Worm (Caenorhabditis elegans) whole organism, L1 larva: Measurements from ENCODE around the gene ins-15.

ENCODE experiments used
- F16B12.6 ChIP-seq: fragments of 150-350 bp; optimal IDR thresholded peaks from 2 replicates; lab custom pipeline; 2014; ENCODE audit warnings: missing biosample characterization, missing genetic modification characterization
- alr-1 ChIP-seq: fragments of 200-800 bp; sonication (Bioruptor generic); optimal IDR thresholded peaks from 2 replicates; lab custom pipeline; 2018; ENCODE audit warnings: borderline replicate concordance, mild to moderate bottlenecking, missing genetic modification characterization, missing compliant biosample characterization
- aly-2 ChIP-seq: fragments of 150-350 bp; optimal IDR thresholded peaks from 2 replicates; lab custom pipeline; 2014; ENCODE audit warnings: missing biosample characterization, missing genetic modification characterization
- ama-1 ChIP-seq: fragments of 150-350 bp; optimal IDR thresholded peaks from 2 replicates; lab custom pipeline; 2014
- ceh-8 ChIP-seq: fragments of 200-800 bp; sonication (Bioruptor generic); optimal IDR thresholded peaks from 2 replicates; lab custom pipeline; 2018; ENCODE audit warnings: mild to moderate bottlenecking, missing genetic modification characterization, moderate library complexity, missing compliant biosample characterization
- ceh-82 ChIP-seq, 3 experiments: fragments of 150-350 bp in 1 of 3; sonication (generic microtip) in 2 of 3; optimal IDR thresholded peaks; 2 replicates each; lab custom pipeline; 2014 to 2017; ENCODE audit warnings: missing biosample characterization in 3 of 3, missing genetic modification characterization in 3 of 3
- ces-1 ChIP-seq: fragments of 150-350 bp; optimal IDR thresholded peaks from 2 replicates; lab custom pipeline; 2014; ENCODE audit warnings: missing biosample characterization, missing genetic modification reagents, missing genetic modification characterization
- efl-1 ChIP-seq, 4 experiments: fragments of 150-350 bp; optimal IDR thresholded peaks in 3 of 4; peaks in 1 of 4; 1 replicate in 1 of 4; 2 replicates in 3 of 4; lab custom pipeline; 2014; ENCODE audit warnings: missing biosample characterization in 2 of 4, missing genetic modification characterization in 2 of 4, missing genetic modification reagents in 2 of 4
- egl-27 ChIP-seq, 2 experiments: fragments of 150-350 bp in 1 of 2; sonication (generic microtip); optimal IDR thresholded peaks; 3 replicates each; lab custom pipeline; 2017 to 2018; ENCODE audit warnings: missing biosample characterization in 2 of 2, missing genetic modification characterization in 2 of 2, missing genetic modification reagents in 2 of 2
- elt-2 ChIP-seq: sonication (generic microtip); optimal IDR thresholded peaks from 2 replicates; lab custom pipeline; 2016; ENCODE audit warnings: missing genetic modification characterization, mild to moderate bottlenecking, inconsistent platforms, missing compliant biosample characterization, missing genetic modification reagents
- fkh-10 ChIP-seq: sonication (generic microtip); optimal IDR thresholded peaks from 2 replicates; lab custom pipeline; 2017; ENCODE audit warnings: missing biosample characterization, missing genetic modification reagents, missing genetic modification characterization
- fkh-4 ChIP-seq: sonication (generic microtip); optimal IDR thresholded peaks from 2 replicates; lab custom pipeline; 2016; ENCODE audit warnings: missing compliant biosample characterization, missing genetic modification characterization, borderline replicate concordance
- fkh-8 ChIP-seq: sonication (generic microtip); optimal IDR thresholded peaks from 2 replicates; lab custom pipeline; 2016; ENCODE audit warnings: mild to moderate bottlenecking, missing genetic modification characterization, missing compliant biosample characterization
- fos-1 ChIP-seq: fragments of 150-350 bp; optimal IDR thresholded peaks from 2 replicates; lab custom pipeline; 2014; ENCODE audit warnings: missing biosample characterization, missing genetic modification characterization
- grh-1 ChIP-seq: fragments of 200-800 bp; sonication (Bioruptor generic); IDR thresholded peaks from 2 replicates; pipeline ENCODE4 v1.3.6; 2022; ENCODE audit warnings: missing genetic modification reagents, missing genetic modification characterization, missing compliant biosample characterization
- hlh-4 ChIP-seq: sonication (generic microtip); optimal IDR thresholded peaks from 2 replicates; lab custom pipeline; 2016; ENCODE audit warnings: mild to moderate bottlenecking, missing genetic modification characterization, missing compliant biosample characterization
- hpl-2 ChIP-seq: fragments of 150-350 bp; optimal IDR thresholded peaks from 2 replicates; lab custom pipeline; 2014; ENCODE audit warnings: missing biosample characterization, missing genetic modification reagents, missing genetic modification characterization
- irx-1 ChIP-seq: sonication (generic microtip); optimal IDR thresholded peaks from 2 replicates; lab custom pipeline; 2016; ENCODE audit warnings: missing genetic modification characterization, missing compliant biosample characterization
- isw-1 ChIP-seq: fragments of 200-800 bp; sonication (Bioruptor generic); IDR thresholded peaks from 2 replicates; pipeline ENCODE4 v1.3.6; 2022; ENCODE audit warnings: missing genetic modification characterization, missing compliant biosample characterization
- lin-14 ChIP-seq: fragments of 200-800 bp; sonication (Bioruptor generic); optimal IDR thresholded peaks from 2 replicates; lab custom pipeline; 2018; ENCODE audit warnings: mild to moderate bottlenecking, missing genetic modification characterization, moderate library complexity, missing compliant biosample characterization
- lin-15B ChIP-seq: fragments of 150-350 bp; sonication (generic microtip); optimal IDR thresholded peaks from 3 replicates; lab custom pipeline; 2014; ENCODE audit warnings: missing biosample characterization, missing genetic modification characterization
- lin-35 ChIP-seq, 2 experiments: fragments of 150-350 bp; optimal IDR thresholded peaks; 2 replicates each; lab custom pipeline; 2014; ENCODE audit warnings: missing biosample characterization in 2 of 2, missing genetic modification characterization in 2 of 2, missing genetic modification reagents in 2 of 2
- lin-39 ChIP-seq: fragments of 150-350 bp; optimal IDR thresholded peaks from 2 replicates; lab custom pipeline; 2014; ENCODE audit warnings: missing biosample characterization, missing genetic modification reagents, missing genetic modification characterization
- lir-3 ChIP-seq: sonication (generic microtip); optimal IDR thresholded peaks from 2 replicates; lab custom pipeline; 2016; ENCODE audit warnings: mild to moderate bottlenecking, missing genetic modification characterization, moderate library complexity, missing compliant biosample characterization; ENCODE audit not compliant: poor library complexity
- mab-9 ChIP-seq: fragments of 200-800 bp; sonication (Bioruptor generic); IDR thresholded peaks from 2 replicates; pipeline ENCODE4 v1.3.6; 2022; ENCODE audit warnings: missing genetic modification reagents, missing genetic modification characterization, missing compliant biosample characterization
- mep-1 ChIP-seq: fragments of 150-350 bp; optimal IDR thresholded peaks from 2 replicates; lab custom pipeline; 2014; ENCODE audit warnings: missing biosample characterization, missing genetic modification characterization
- nhr-19 ChIP-seq: fragments of 200-800 bp; sonication (Bioruptor generic); conservative IDR thresholded peaks from 2 replicates; pipeline ENCODE4 v1.3.6; 2022; ENCODE audit warnings: missing genetic modification characterization, missing compliant biosample characterization
- nhr-20 ChIP-seq: sonication (generic microtip); optimal IDR thresholded peaks from 2 replicates; lab custom pipeline; 2016; ENCODE audit warnings: mild to moderate bottlenecking, missing genetic modification characterization, missing compliant biosample characterization
- nhr-237 ChIP-seq: fragments of 150-350 bp; optimal IDR thresholded peaks from 2 replicates; lab custom pipeline; 2014; ENCODE audit warnings: missing biosample characterization, missing genetic modification characterization
- nhr-28 ChIP-seq: fragments of 150-350 bp; optimal IDR thresholded peaks from 2 replicates; lab custom pipeline; 2014; ENCODE audit warnings: missing biosample characterization, missing genetic modification characterization
- nhr-47 ChIP-seq: sonication (generic microtip); optimal IDR thresholded peaks from 2 replicates; lab custom pipeline; 2016; ENCODE audit warnings: mild to moderate bottlenecking, missing genetic modification characterization, moderate library complexity, missing compliant biosample characterization
- nhr-76 ChIP-seq: sonication (generic microtip); optimal IDR thresholded peaks from 2 replicates; lab custom pipeline; 2017; ENCODE audit warnings: missing biosample characterization, missing genetic modification characterization
- nhr-77 ChIP-seq: fragments of 150-350 bp; optimal IDR thresholded peaks from 2 replicates; lab custom pipeline; 2014; ENCODE audit warnings: missing biosample characterization, missing genetic modification characterization
- nhr-84 ChIP-seq: sonication (generic microtip); optimal IDR thresholded peaks from 2 replicates; lab custom pipeline; 2017; ENCODE audit warnings: missing biosample characterization, missing genetic modification characterization
- nhr-85 ChIP-seq: sonication (generic microtip); peaks from one replicate; lab custom pipeline; 2016; ENCODE audit warnings: missing genetic modification characterization, inconsistent platforms, missing compliant biosample characterization
- nhr-90 ChIP-seq: sonication (generic microtip); optimal IDR thresholded peaks from 2 replicates; lab custom pipeline; 2016; ENCODE audit warnings: mild to moderate bottlenecking, missing genetic modification characterization, missing compliant biosample characterization; ENCODE audit not compliant: poor library complexity
- pag-3 ChIP-seq: sonication (generic microtip); optimal IDR thresholded peaks from 2 replicates; lab custom pipeline; 2017; ENCODE audit warnings: missing genetic modification characterization, mild to moderate bottlenecking, missing compliant biosample characterization, antibody characterized with exemption, borderline replicate concordance; ENCODE audit not compliant: insufficient read depth
- pqm-1 ChIP-seq: sonication (generic microtip); optimal IDR thresholded peaks from 3 replicates; lab custom pipeline; 2017; ENCODE audit warnings: missing biosample characterization, missing genetic modification characterization
- rnt-1 ChIP-seq: sonication (generic microtip); optimal IDR thresholded peaks from 2 replicates; lab custom pipeline; 2016; ENCODE audit warnings: mild to moderate bottlenecking, missing genetic modification characterization, moderate library complexity, missing compliant biosample characterization
- skn-1 ChIP-seq: fragments of 150-350 bp; optimal IDR thresholded peaks from 2 replicates; lab custom pipeline; 2014; ENCODE audit warnings: missing biosample characterization, missing genetic modification characterization
- snpc-4 ChIP-seq: fragments of 150-350 bp; optimal IDR thresholded peaks from 2 replicates; lab custom pipeline; 2014; ENCODE audit warnings: missing biosample characterization, missing genetic modification characterization
- snu-23 ChIP-seq: sonication (generic microtip); optimal IDR thresholded peaks from 2 replicates; lab custom pipeline; 2016; ENCODE audit warnings: missing genetic modification characterization, missing compliant biosample characterization
- sox-4 ChIP-seq: sonication (generic microtip); optimal IDR thresholded peaks from 2 replicates; lab custom pipeline; 2016; ENCODE audit warnings: missing genetic modification characterization, missing compliant biosample characterization
- sptf-1 ChIP-seq: fragments of 150-350 bp; optimal IDR thresholded peaks from 2 replicates; lab custom pipeline; 2014; ENCODE audit warnings: missing biosample characterization, missing genetic modification characterization
- sup-37 ChIP-seq: fragments of 200-800 bp; sonication (Bioruptor generic); optimal IDR thresholded peaks from 2 replicates; lab custom pipeline; 2018; ENCODE audit warnings: mild to moderate bottlenecking, missing genetic modification characterization, missing compliant biosample characterization
- swsn-7 ChIP-seq: sonication (generic microtip); optimal IDR thresholded peaks from 2 replicates; lab custom pipeline; 2016; ENCODE audit warnings: missing genetic modification characterization, missing compliant biosample characterization
- tbx-2 ChIP-seq: sonication (generic microtip); optimal IDR thresholded peaks from 2 replicates; lab custom pipeline; 2016; ENCODE audit warnings: missing genetic modification characterization, missing compliant biosample characterization
- unc-130 ChIP-seq: fragments of 150-350 bp; optimal IDR thresholded peaks from 2 replicates; lab custom pipeline; 2017; ENCODE audit warnings: missing biosample characterization, missing genetic modification characterization, inconsistent platforms
- unc-62 ChIP-seq: fragments of 150-350 bp; optimal IDR thresholded peaks from 2 replicates; lab custom pipeline; 2014; ENCODE audit warnings: missing biosample characterization, missing genetic modification reagents, missing genetic modification characterization
- vab-15 ChIP-seq: sonication (generic microtip); optimal IDR thresholded peaks from 2 replicates; lab custom pipeline; 2017; ENCODE audit warnings: missing genotype, mild to moderate bottlenecking, missing genetic modification characterization, missing compliant biosample characterization
- xbp-1 ChIP-seq: sonication (generic microtip); optimal IDR thresholded peaks from 2 replicates; lab custom pipeline; 2016; ENCODE audit warnings: missing genetic modification characterization, missing compliant biosample characterization
- ztf-4 ChIP-seq: fragments of 150-350 bp; optimal IDR thresholded peaks from 2 replicates; lab custom pipeline; 2014; ENCODE audit warnings: missing biosample characterization, missing genetic modification characterization

The ins-15 gene

DNA sequence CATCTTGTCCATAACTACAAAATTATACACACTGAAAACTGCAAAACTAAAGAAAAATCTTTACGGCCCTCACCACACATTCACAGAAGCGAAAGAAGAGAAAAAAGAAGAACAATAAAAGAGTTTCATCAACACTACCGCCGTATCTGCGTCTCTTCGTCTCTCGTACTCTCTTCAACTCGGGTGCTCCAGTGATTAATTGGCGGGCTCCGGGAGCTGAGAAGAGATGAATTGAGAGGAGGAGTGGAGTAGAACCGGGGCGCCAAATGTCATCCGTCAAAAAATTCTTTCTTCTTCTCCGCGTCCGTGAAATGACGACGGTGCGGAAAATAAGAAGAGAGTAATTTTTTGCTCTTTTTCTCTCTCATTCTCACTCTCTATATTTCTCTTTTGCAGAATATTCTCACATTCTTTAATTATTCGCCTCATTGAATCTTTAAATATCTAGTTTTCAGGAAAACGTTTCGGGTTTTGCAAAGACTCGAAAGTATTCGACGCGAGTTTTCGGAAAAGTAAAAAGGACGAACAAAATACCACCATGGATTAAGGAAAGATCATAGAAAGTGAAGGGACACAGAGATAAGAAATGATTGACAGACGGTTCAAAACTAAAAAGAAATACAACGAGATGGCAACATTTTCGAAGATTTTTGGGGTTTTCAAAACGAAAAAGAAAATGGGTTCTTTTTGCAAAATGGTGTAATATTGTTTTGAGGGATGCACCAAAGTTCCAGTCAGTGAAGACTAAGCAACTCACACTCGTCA lies 36.9 kb downstream of the ins-15 start (continued):
- TF ChIP-seq nhr-90 (tag; lab: Kevin White, UChicago) (no peak), ces-1 (GFP tag; lab: Kevin White, UChicago) (no peak), nhr-19 (GFP tag; lab: Robert Waterston, UW) (peak; percentile 40; the same call in 1 of the 2 replicates), fos-1 (tag; lab: Kevin White, UChicago) (no peak), nhr-47 (tag; lab: Kevin White, UChicago) (peak; percentile 24), lin-15B (tag; lab: Kevin White, UChicago) (no peak), ztf-4 (tag; lab: Kevin White, UChicago) (no peak), nhr-20 (peak; percentile 3), lin-39 (tag; lab: Kevin White, UChicago) (peak; percentile 85), xbp-1 (tag; lab: Kevin White, UChicago) (no peak), unc-62 (GFP tag; lab: Kevin White, UChicago) (no peak), fkh-10 (GFP tag; lab: Kevin White, UChicago) (no peak), vab-15 (tag; lab: Kevin White, UChicago) (peak; percentile 15), nhr-237 (tag; lab: Kevin White, UChicago) (no peak), alr-1 (no peak), nhr-28 (tag; lab: Kevin White, UChicago) (no peak), pag-3 (tag; lab: Kevin White, UChicago) (no peak), lin-14 (GFP tag; lab: Kevin White, UChicago) (peak; percentile 92), irx-1 (peak; percentile 5), hlh-4 (no peak), swsn-7 (peak; percentile 20), efl-1 (optimal IDR thresholded peaks at IDR 0.05; lab: Kevin White, UChicago) (peak in 1 of 2 experiments; percentile 11), efl-1 (GFP tag; optimal IDR thresholded peaks at IDR 0.05 in 1 of 2; lab: Kevin White, UChicago) (peak in 1 of 2 experiments; percentile 59), nhr-84 (tag; lab: Kevin White, UChicago) (no peak), mep-1 (tag; lab: Kevin White, UChicago) (no peak), elt-2 (tag; lab: Kevin White, UChicago) (no peak), skn-1 (tag; lab: Kevin White, UChicago) (no peak), rnt-1 (peak; percentile 85), egl-27 (tag; optimal IDR thresholded peaks at IDR 0.05; lab: Kevin White, UChicago) (no peak), sup-37 (GFP tag; lab: Kevin White, UChicago) (no peak), fkh-4 (tag; lab: Kevin White, UChicago) (no peak), ceh-82 (tag; optimal IDR thresholded peaks at IDR 0.05; lab: Kevin White, UChicago) (peak in 1 of 3 experiments; percentile 1), ama-1 (no peak), unc-130 (tag; lab: Kevin White, UChicago) (peak; percentile 50), lir-3 (no peak), snu-23 (GFP tag; lab: Kevin White, UChicago) (peak; percentile 28), fkh-8 (no peak), mab-9 (GFP tag; lab: Robert Waterston, UW) (no peak), F16B12.6 (tag; lab: Kevin White, UChicago) (no peak), nhr-77 (tag; lab: Kevin White, UChicago) (no peak), nhr-85 (tag; lab: Kevin White, UChicago) (no peak), ceh-8 (GFP tag; lab: Kevin White, UChicago) (no peak), snpc-4 (tag; lab: Kevin White, UChicago) (no peak), sox-4 (tag; lab: Kevin White, UChicago) (no peak), pqm-1 (tag; lab: Kevin White, UChicago) (no peak), grh-1 (GFP tag; lab: Robert Waterston, UW) (no peak), hpl-2 (no peak), sptf-1 (tag; lab: Kevin White, UChicago) (no peak), tbx-2 (peak; percentile 49), lin-35 (GFP tag; optimal IDR thresholded peaks at IDR 0.05; lab: Kevin White, UChicago) (peak in 1 of 2 experiments; percentile 2), isw-1 (GFP tag; lab: Robert Waterston, UW) (no peak), aly-2 (no peak), nhr-76 (no peak)
